Fruit fly (Drosophila melanogaster): Measurements from ENCODE around the gene CG11398.

The CG11398 gene

dm6 chrX:1215000-1215399, at the start of gene CG11398 (continued):
- TF ChIP-seq Max (GFP tag; optimal IDR thresholded peaks at IDR 0.05) (no peak), CG16779 (GFP tag; IDR thresholded peaks at IDR 0.05) (no peak), crc (GFP tag; optimal IDR thresholded peaks at IDR 0.05) (no peak), CG30403 (GFP tag; optimal IDR thresholded peaks at IDR 0.05) (no peak), Kr (GFP tag; optimal IDR thresholded peaks at IDR 0.05) (no peak), peb (GFP tag; IDR thresholded peaks at IDR 0.05) (no peak), E2f2 (GFP tag; IDR thresholded peaks at IDR 0.05) (peak; percentile 82), ham (GFP tag; IDR thresholded peaks at IDR 0.05) (no peak), CG18764 (GFP tag; optimal IDR thresholded peaks at IDR 0.05) (no peak), CG11456 (GFP tag; IDR thresholded peaks at IDR 0.05) (no peak), CkIIα-i1 (GFP tag; IDR thresholded peaks at IDR 0.05) (no peak), CG17385 (GFP tag; optimal IDR thresholded peaks at IDR 0.05) (no peak), CG33213 (GFP tag; optimal IDR thresholded peaks at IDR 0.05) (peak; percentile 55), Lpt (GFP tag; optimal IDR thresholded peaks at IDR 0.05) (no peak), CG1603 (tag; optimal IDR thresholded peaks at IDR 0.05) (peak; percentile 83), CG4730 (GFP tag; IDR thresholded peaks at IDR 0.05) (no peak), Oaz (GFP tag; IDR thresholded peaks at IDR 0.05) (no peak), CG15696 (tag; optimal IDR thresholded peaks at IDR 0.05) (no peak), trem (tag; optimal IDR thresholded peaks at IDR 0.05) (peak; percentile 81), gem (tag; optimal IDR thresholded peaks at IDR 0.05) (no peak), pros (GFP tag; optimal IDR thresholded peaks at IDR 0.05) (no peak), tio (GFP tag; optimal IDR thresholded peaks at IDR 0.05) (no peak), chn (GFP tag; optimal IDR thresholded peaks at IDR 0.05) (no peak), CG32767 (GFP tag; IDR thresholded peaks at IDR 0.05) (no peak), wek (GFP tag; optimal IDR thresholded peaks at IDR 0.05) (no peak), CG42726 (GFP tag; IDR thresholded peaks at IDR 0.05; ENCODE audit: partially characterized antibody) (peak; percentile 78), gt (GFP tag; IDR thresholded peaks at IDR 0.05) (no peak), Mad (GFP tag; optimal IDR thresholded peaks at IDR 0.05) (no peak), D19A (tag; optimal IDR thresholded peaks at IDR 0.05) (peak; percentile 5), amos (GFP tag; IDR thresholded peaks at IDR 0.05; ENCODE audit: partially characterized antibody) (peak; percentile 87), gcm2 (GFP tag; optimal IDR thresholded peaks at IDR 0.05) (no peak), vnd (GFP tag; IDR thresholded peaks at IDR 0.05; ENCODE audit: partially characterized antibody) (peak; percentile 52), esg (GFP tag; conservative IDR thresholded peaks at IDR 0.05) (no peak), vfl (GFP tag; optimal IDR thresholded peaks at IDR 0.05) (no peak), oc (tag; optimal IDR thresholded peaks at IDR 0.05) (no peak), Oli (tag; optimal IDR thresholded peaks at IDR 0.05) (no peak), CG6272 (GFP tag; IDR thresholded peaks at IDR 0.05) (no peak), abd-A (tag; optimal IDR thresholded peaks at IDR 0.05) (no peak), CG1832 (GFP tag; optimal IDR thresholded peaks at IDR 0.05) (no peak), CG11085 (GFP tag; IDR thresholded peaks at IDR 0.05) (no peak), Usf (GFP tag; optimal IDR thresholded peaks at IDR 0.05) (no peak), crol (GFP tag; IDR thresholded peaks at IDR 0.05) (no peak), Chrac-16 (GFP tag; optimal IDR thresholded peaks at IDR 0.05) (no peak), CG43689 (GFP tag; IDR thresholded peaks at IDR 0.05) (no peak), row (GFP tag; IDR thresholded peaks at IDR 0.05) (peak; percentile 33; the same call in 1 of the 3 replicates), CHES-1-like (GFP tag; optimal IDR thresholded peaks at IDR 0.05) (no peak), Hr51 (GFP tag; optimal IDR thresholded peaks at IDR 0.05) (no peak), salm (tag; optimal IDR thresholded peaks at IDR 0.05) (no peak), NC2α (GFP tag; optimal IDR thresholded peaks at IDR 0.05) (no peak), CG12769 (tag; optimal IDR thresholded peaks at IDR 0.05) (no peak), bbx (GFP tag; IDR thresholded peaks at IDR 0.05; ENCODE audit: partially characterized antibody) (peak; percentile 86), B-H1 (GFP tag; IDR thresholded peaks at IDR 0.05) (no peak)

Measured in whole organism, embryonic.